Fruit fly (Drosophila melanogaster) whole organism, pupa: ENCODE data around the gene CG13398.

Source experiments
- CG10348 ChIP-seq: fragments of 200-800 bp; sonication (Bioruptor generic); IDR thresholded peaks from 2 replicates; pipeline ENCODE4 v1.3.6; 2022; ENCODE audit warnings: missing biosample characterization, missing genetic modification characterization
- CG12605 ChIP-seq: fragments of 200-800 bp; sonication (Bioruptor generic); IDR thresholded peaks from 2 replicates; pipeline ENCODE4 v1.3.6; 2022; ENCODE audit warnings: missing biosample characterization, missing genetic modification characterization
- CG4496 ChIP-seq: fragments of 200-800 bp; sonication (Bioruptor generic); IDR thresholded peaks from 3 replicates; pipeline ENCODE4 v1.3.6; 2022; ENCODE audit warnings: missing biosample characterization, missing genetic modification characterization
- CG8159 ChIP-seq: fragments of 200-800 bp; sonication (Bioruptor generic); optimal IDR thresholded peaks from 3 replicates; lab custom pipeline; 2018; ENCODE audit warnings: missing biosample characterization, mild to moderate bottlenecking, missing genetic modification characterization, moderate library complexity
- CG8301 ChIP-seq: fragments of 200-800 bp; sonication (Bioruptor generic); optimal IDR thresholded peaks from 2 replicates; lab custom pipeline; 2018; ENCODE audit warnings: missing biosample characterization, mild to moderate bottlenecking, missing genetic modification characterization
- EcR ChIP-seq: fragments of 200-800 bp; sonication (Bioruptor generic); optimal IDR thresholded peaks from 3 replicates; lab custom pipeline; 2019; ENCODE audit warnings: missing biosample characterization, missing genetic modification characterization, mild to moderate bottlenecking, moderate library complexity, missing genetic modification reagents
- Pif1B ChIP-seq: fragments of 200-800 bp; sonication (Bioruptor generic); optimal IDR thresholded peaks from 3 replicates; lab custom pipeline; 2016; ENCODE audit warnings: missing biosample characterization, missing genetic modification characterization
- Snoo ChIP-seq: fragments of 200-800 bp; sonication (Bioruptor generic); optimal IDR thresholded peaks from 3 replicates; lab custom pipeline; 2017; ENCODE audit warnings: missing biosample characterization, mild to moderate bottlenecking, missing genetic modification characterization, inconsistent platforms

dm6 chr2L:8362955-8363285, 52.1 kb downstream of the CG13398 start:
- TF ChIP-seq Snoo (tag; lab: Kevin White, UChicago) (no peak), CG10348 (GFP tag; lab: Robert Waterston, UW) (no peak), CG4496 (GFP tag; lab: Robert Waterston, UW) (peak; percentile 6; the same call in 1 of the 3 replicates), EcR (GFP tag; lab: Kevin White, UChicago) (no peak), CG12605 (GFP tag; lab: Robert Waterston, UW) (no peak), CG8159 (tag; lab: Kevin White, UChicago) (no peak), Pif1B (no peak), CG8301 (tag; lab: Kevin White, UChicago) (no peak)
